Fruit fly (Drosophila melanogaster): ENCODE data around the gene TotZ.

The TotZ gene

DNA sequence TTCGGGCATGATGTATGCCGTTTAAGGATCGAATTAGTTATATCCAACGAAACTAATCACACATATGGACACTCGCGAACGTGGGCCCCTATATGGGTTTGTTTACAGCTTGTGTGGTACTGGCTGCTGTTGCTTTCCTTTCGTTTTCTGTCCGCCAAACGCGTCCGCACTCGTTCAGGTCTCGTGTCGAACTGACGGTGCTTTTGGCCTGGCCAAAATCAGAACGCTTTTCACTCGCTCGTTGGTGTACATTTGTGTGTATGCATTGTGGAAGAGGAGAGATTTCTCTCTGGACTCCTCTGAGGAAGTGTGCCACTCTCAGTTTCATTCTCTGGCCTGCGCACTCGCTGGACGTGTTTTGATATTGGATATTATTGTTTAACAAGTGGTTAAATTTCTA, 19.6 kb downstream of the TotZ start, which contains the start of gene Ktl:
TSS of gene Ktl (minus strand) at position 193 of the 400 bp plus-strand sequence.
- TF ChIP-seq Hr96 (GFP tag; optimal IDR thresholded peaks at IDR 0.05) (no peak), cnc (optimal IDR thresholded peaks at IDR 0.05) (no peak), CG11617 (GFP tag; optimal IDR thresholded peaks at IDR 0.05) (no peak), cic (GFP tag; optimal IDR thresholded peaks at IDR 0.05) (no peak), ovo (GFP tag; optimal IDR thresholded peaks at IDR 0.05) (no peak), CG7045 (GFP tag; optimal IDR thresholded peaks at IDR 0.05) (no peak)

DNA sequence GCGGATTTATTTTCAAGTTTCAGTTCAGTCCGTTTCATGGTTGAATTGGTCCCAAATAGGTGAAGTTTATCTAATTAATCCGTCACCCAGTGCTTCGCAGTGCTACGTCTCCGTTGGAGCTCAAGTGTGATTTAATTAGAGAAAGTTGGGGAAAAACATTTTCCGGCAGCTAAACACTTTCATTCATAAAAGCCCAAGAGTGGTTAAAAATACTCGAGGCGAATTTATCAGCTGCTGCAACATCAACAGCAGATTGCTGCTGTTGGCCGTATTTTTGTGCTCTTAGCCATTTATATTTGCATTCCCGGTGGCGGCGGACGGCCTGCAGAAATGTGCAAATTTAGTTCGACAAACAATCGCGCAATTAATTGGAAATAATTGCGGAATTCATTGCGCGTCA, 24.1 kb downstream of the TotZ start, which contains the start of gene Grik:
TSS of gene Grik (plus strand) at position 301 of the 400 bp plus-strand sequence.
- no peak for TF ChIP-seq kay (GFP tag; ENCODE audit: borderline replicate concordance)
- no peak for TF ChIP-seq CG14711 (tag; optimal IDR thresholded peaks at IDR 0.05)
- no peak for TF ChIP-seq Clk (GFP tag; optimal IDR thresholded peaks at IDR 0.05)
- TF ChIP-seq CG7045 (GFP tag; optimal IDR thresholded peaks at IDR 0.05): no peak
- no peak for TF ChIP-seq CG33017 (tag; optimal IDR thresholded peaks at IDR 0.05)
- no peak for TF ChIP-seq Crg-1 (GFP tag; optimal IDR thresholded peaks at IDR 0.05)
- no peak for TF ChIP-seq CG11617 (GFP tag; optimal IDR thresholded peaks at IDR 0.05)
- no peak for TF ChIP-seq cic (GFP tag; optimal IDR thresholded peaks at IDR 0.05)
- no peak for TF ChIP-seq Hr96 (GFP tag; optimal IDR thresholded peaks at IDR 0.05)
- no peak for TF ChIP-seq pad (GFP tag; optimal IDR thresholded peaks at IDR 0.05)

DNA sequence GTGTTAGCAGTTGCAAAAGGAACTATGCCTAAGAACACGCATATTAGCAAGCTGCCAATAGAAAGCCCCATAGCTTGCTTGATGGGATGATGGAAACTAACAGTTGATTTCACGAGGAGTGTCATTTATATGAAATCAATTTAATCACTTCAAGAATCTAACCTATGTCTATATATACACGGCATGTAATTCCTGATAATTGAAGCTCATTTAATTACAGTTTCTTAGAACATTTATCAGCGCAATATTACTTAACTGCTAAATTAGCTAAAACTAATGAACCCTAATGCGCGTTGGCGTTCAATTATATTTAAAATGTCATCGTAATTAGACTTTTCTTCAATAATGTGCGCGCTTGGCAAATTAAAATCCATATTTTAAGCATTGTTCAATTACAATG, 27.9 kb downstream of the TotZ start, which contains the start of gene TotX:
TSS of gene TotX (minus strand) at position 101 of the 400 bp plus-strand sequence.
- TF ChIP-seq CG14711 (tag; optimal IDR thresholded peaks at IDR 0.05) (no peak), pad (GFP tag; optimal IDR thresholded peaks at IDR 0.05) (no peak), ovo (GFP tag; optimal IDR thresholded peaks at IDR 0.05) (no peak), toe (GFP tag; optimal IDR thresholded peaks at IDR 0.05) (no peak), Hr96 (GFP tag; optimal IDR thresholded peaks at IDR 0.05) (no peak), tj (GFP tag; optimal IDR thresholded peaks at IDR 0.05) (no peak), cnc (optimal IDR thresholded peaks at IDR 0.05) (no peak), CG33017 (tag; optimal IDR thresholded peaks at IDR 0.05) (no peak), CG12768 (GFP tag; optimal IDR thresholded peaks at IDR 0.05) (no peak)

DNA sequence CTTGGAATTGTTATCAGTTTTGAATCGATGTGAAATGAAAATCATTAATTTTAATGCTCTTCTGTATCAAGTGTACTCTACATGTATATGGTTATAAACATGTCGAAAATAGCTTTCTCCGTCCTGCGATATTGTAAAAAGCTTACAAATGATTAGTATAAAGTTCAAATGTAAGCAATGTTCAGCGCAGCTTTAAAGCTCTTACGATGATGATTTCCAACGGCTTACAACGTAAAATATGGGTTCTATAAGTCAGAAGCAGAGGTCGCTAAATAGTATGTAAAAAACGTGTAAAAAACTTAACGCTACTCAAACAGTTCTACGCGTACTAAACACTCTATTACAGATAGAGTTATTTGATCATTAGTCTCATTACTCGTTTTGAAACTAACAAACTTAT, 31.1 kb downstream of the TotZ start:
- TF ChIP-seq bab1 (GFP tag; optimal IDR thresholded peaks at IDR 0.05) (peak; percentile 2), cnc (optimal IDR thresholded peaks at IDR 0.05) (no peak)

DNA sequence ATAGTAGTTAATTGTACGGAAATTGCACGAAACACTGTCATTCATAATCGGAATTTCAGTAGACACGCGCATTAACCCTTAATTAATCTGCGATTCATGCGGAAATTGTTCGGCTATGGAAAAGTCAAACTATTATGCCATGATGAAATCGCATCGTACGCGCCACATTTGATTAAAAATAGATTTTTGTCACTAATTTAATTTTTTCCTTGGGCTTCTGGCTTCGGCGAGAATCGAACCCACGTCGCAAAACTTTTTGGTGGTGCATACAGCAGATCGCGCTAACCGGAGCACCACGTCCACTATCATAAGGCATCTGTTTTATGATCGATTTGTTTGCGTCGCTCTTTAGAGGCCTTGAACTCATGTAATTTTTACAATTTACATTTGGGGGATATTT, 35.2 kb downstream of the TotZ start:
- TF ChIP-seq CG14711 (tag; optimal IDR thresholded peaks at IDR 0.05): no peak
- TF ChIP-seq CG7101 (tag; optimal IDR thresholded peaks at IDR 0.05): no peak
- TF ChIP-seq Hr96 (GFP tag; optimal IDR thresholded peaks at IDR 0.05): no peak
- TF ChIP-seq CG1620 (GFP tag; optimal IDR thresholded peaks at IDR 0.05): no peak
- TF ChIP-seq cic (GFP tag; optimal IDR thresholded peaks at IDR 0.05): peak; percentile 55
- no peak for TF ChIP-seq pad (GFP tag; optimal IDR thresholded peaks at IDR 0.05)
- TF ChIP-seq cnc (optimal IDR thresholded peaks at IDR 0.05): no peak
- peak; percentile 52 for TF ChIP-seq kay (GFP tag; ENCODE audit: borderline replicate concordance)
- no peak for TF ChIP-seq ovo (GFP tag; optimal IDR thresholded peaks at IDR 0.05)
- no peak for TF ChIP-seq CG7045 (GFP tag; optimal IDR thresholded peaks at IDR 0.05)
- TF ChIP-seq CG12768 (GFP tag; optimal IDR thresholded peaks at IDR 0.05): no peak
- TF ChIP-seq toe (GFP tag; optimal IDR thresholded peaks at IDR 0.05): no peak

DNA sequence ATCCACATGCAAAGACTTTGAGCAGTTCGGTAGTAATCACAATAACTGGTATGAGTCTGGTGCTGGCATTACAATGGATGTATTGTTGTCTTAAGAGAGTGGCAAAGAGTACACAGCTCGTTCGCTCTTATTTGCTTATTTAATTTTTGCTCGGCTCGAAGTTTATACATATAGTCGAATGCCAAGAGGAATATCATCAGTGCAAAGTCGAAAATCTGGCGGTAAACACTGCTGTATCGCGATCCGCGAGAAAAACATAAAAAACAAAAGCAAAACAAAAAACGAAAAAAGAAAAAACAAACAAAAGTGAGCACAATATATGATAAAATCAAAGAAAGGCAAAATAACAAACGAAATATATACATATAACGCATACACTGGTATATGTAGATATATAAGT, 36.6 kb downstream of the TotZ start, which contains the start of gene hdly:
TSS of gene hdly (plus strand) at position 194 of the 400 bp plus-strand sequence.
- peak; percentile 25 for TF ChIP-seq pad (GFP tag; optimal IDR thresholded peaks at IDR 0.05)
- peak; percentile 91 for TF ChIP-seq CG12768 (GFP tag; optimal IDR thresholded peaks at IDR 0.05)
- peak; percentile 94 for TF ChIP-seq Hr96 (GFP tag; optimal IDR thresholded peaks at IDR 0.05)
- peak; percentile 84 for TF ChIP-seq CG5204 (GFP tag; optimal IDR thresholded peaks at IDR 0.05)
- TF ChIP-seq CG33017 (tag; optimal IDR thresholded peaks at IDR 0.05): peak; percentile 75
- no peak for TF ChIP-seq bab1 (GFP tag; optimal IDR thresholded peaks at IDR 0.05)
- peak; percentile 99 for TF ChIP-seq kay (GFP tag; ENCODE audit: borderline replicate concordance)
- TF ChIP-seq CG14711 (tag; optimal IDR thresholded peaks at IDR 0.05): peak; percentile 34
- peak; percentile 82 for TF ChIP-seq tj (GFP tag; optimal IDR thresholded peaks at IDR 0.05)
- TF ChIP-seq cnc (optimal IDR thresholded peaks at IDR 0.05): no peak
- TF ChIP-seq CG7045 (GFP tag; optimal IDR thresholded peaks at IDR 0.05): peak; percentile 83
- TF ChIP-seq cic (GFP tag; optimal IDR thresholded peaks at IDR 0.05): peak; percentile 58
- peak; percentile 53 for TF ChIP-seq ovo (GFP tag; optimal IDR thresholded peaks at IDR 0.05)
- peak; percentile 53 for TF ChIP-seq CG7101 (tag; optimal IDR thresholded peaks at IDR 0.05)
- TF ChIP-seq Crg-1 (GFP tag; optimal IDR thresholded peaks at IDR 0.05): peak; percentile 31
- TF ChIP-seq Mnt (GFP tag; optimal IDR thresholded peaks at IDR 0.05): peak; percentile 45
- TF ChIP-seq CG11617 (GFP tag; optimal IDR thresholded peaks at IDR 0.05): peak; percentile 91
- TF ChIP-seq Clk (GFP tag; optimal IDR thresholded peaks at IDR 0.05): peak; percentile 25
- TF ChIP-seq toe (GFP tag; optimal IDR thresholded peaks at IDR 0.05): peak; percentile 95
- peak; percentile 66 for TF ChIP-seq CG1620 (GFP tag; optimal IDR thresholded peaks at IDR 0.05)

DNA sequence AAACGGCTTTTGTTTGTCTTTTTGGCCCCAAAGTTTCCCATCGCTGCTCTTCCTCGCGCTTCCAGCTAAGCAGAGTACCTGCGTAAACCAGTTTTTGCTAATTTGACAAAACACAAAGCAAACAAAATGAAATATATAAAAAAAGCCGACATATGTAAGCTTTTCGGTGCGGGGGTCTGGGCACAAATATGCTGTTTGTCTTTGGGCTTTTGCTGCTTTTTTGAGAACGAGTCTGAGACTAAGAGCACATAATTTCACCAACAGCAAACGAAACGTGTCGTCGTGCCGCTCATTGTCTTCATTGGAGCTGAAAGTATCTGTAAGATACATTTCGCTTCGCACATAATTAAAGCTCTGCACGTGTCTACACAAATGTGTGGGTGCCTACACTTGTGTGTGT, 38.3 kb downstream of the TotZ start:
- TF ChIP-seq kay (GFP tag; ENCODE audit: borderline replicate concordance) (peak; percentile 17), tj (GFP tag; optimal IDR thresholded peaks at IDR 0.05) (peak; percentile 55), Clk (GFP tag; optimal IDR thresholded peaks at IDR 0.05) (no peak)
